Fruit fly (Drosophila melanogaster): ENCODE measurements around the gene CG1271.

CG1271 gene

dm6 chr3L:3052110-3052871 lies at the start of gene CG1271 (continued):
- TF ChIP-seq CG12236 (GFP tag; optimal IDR thresholded peaks at IDR 0.05): peak; percentile 46
- TF ChIP-seq toy (GFP tag; IDR thresholded peaks at IDR 0.05): no peak
- peak; percentile 29 for TF ChIP-seq Nf-YB (GFP tag; optimal IDR thresholded peaks at IDR 0.05)
- 0 out of 3 replicates have a peak, but pooled peaks have one; percentile 30 for TF ChIP-seq vnd (GFP tag; IDR thresholded peaks at IDR 0.05; ENCODE audit: partially characterized antibody)
- TF ChIP-seq Optix (GFP tag; IDR thresholded peaks at IDR 0.05): 0 out of 3 replicates have a peak, but pooled peaks have one; percentile 19
- TF ChIP-seq CG7271 (tag; optimal IDR thresholded peaks at IDR 0.05): no peak
- peak; percentile 67 for TF ChIP-seq Dip3 (GFP tag; optimal IDR thresholded peaks at IDR 0.05)
- TF ChIP-seq nmo (GFP tag; optimal IDR thresholded peaks at IDR 0.05): peak; percentile 74
- peak; percentile 20 for TF ChIP-seq CG1529 (GFP tag; optimal IDR thresholded peaks at IDR 0.05)
- TF ChIP-seq pros (GFP tag; optimal IDR thresholded peaks at IDR 0.05): no peak
- TF ChIP-seq sd (tag; optimal IDR thresholded peaks at IDR 0.05): peak; percentile 19
- TF ChIP-seq gsb-n (tag; optimal IDR thresholded peaks at IDR 0.05): no peak
- TF ChIP-seq YL-1 (GFP tag; optimal IDR thresholded peaks at IDR 0.05): no peak
- TF ChIP-seq vfl (GFP tag; optimal IDR thresholded peaks at IDR 0.05): peak; percentile 39
- peak; percentile 3 for TF ChIP-seq CrebB (tag; optimal IDR thresholded peaks at IDR 0.05)
- TF ChIP-seq ATbp (GFP tag; optimal IDR thresholded peaks at IDR 0.05): no peak
- TF ChIP-seq zen2 (GFP tag; IDR thresholded peaks at IDR 0.05; ENCODE audit: partially characterized antibody): no peak
- TF ChIP-seq wor (GFP tag; IDR thresholded peaks at IDR 0.05): no peak
- TF ChIP-seq Oli (tag; optimal IDR thresholded peaks at IDR 0.05): no peak
- TF ChIP-seq H2.0 (GFP tag; IDR thresholded peaks at IDR 0.05): peak; percentile 31; the same call in 1 of the 2 replicates
- peak; percentile 51 for TF ChIP-seq unc-4 (GFP tag; IDR thresholded peaks at IDR 0.05; ENCODE audit: partially characterized antibody)
- TF ChIP-seq p53 (GFP tag; optimal IDR thresholded peaks at IDR 0.05): no peak
- TF ChIP-seq CG8944 (GFP tag; optimal IDR thresholded peaks at IDR 0.05): peak; percentile 64
- TF ChIP-seq NC2α (GFP tag; optimal IDR thresholded peaks at IDR 0.05): no peak
- TF ChIP-seq lilli (GFP tag; optimal IDR thresholded peaks at IDR 0.05): peak; percentile 74
- no peak for TF ChIP-seq CG4360 (GFP tag; IDR thresholded peaks at IDR 0.05)
- peak; percentile 74 for TF ChIP-seq CG17361 (GFP tag; IDR thresholded peaks at IDR 0.05)
- TF ChIP-seq CG10462 (GFP tag; optimal IDR thresholded peaks at IDR 0.05): no peak
- no peak for TF ChIP-seq croc (GFP tag; conservative IDR thresholded peaks at IDR 0.05)
- TF ChIP-seq CG10274 (GFP tag; optimal IDR thresholded peaks at IDR 0.05): peak; percentile 10
- TF ChIP-seq Sox102F (GFP tag; optimal IDR thresholded peaks at IDR 0.05): no peak
- TF ChIP-seq CG18599 (GFP tag; optimal IDR thresholded peaks at IDR 0.05): peak; percentile 88
- TF ChIP-seq onecut (GFP tag; IDR thresholded peaks at IDR 0.05): 0 out of 2 replicates have a peak, but pooled peaks have one; percentile 21
- no peak for TF ChIP-seq CG7372 (GFP tag; IDR thresholded peaks at IDR 0.05)
- no peak for TF ChIP-seq pfk (GFP tag; optimal IDR thresholded peaks at IDR 0.05)
- no peak for TF ChIP-seq z (GFP tag; IDR thresholded peaks at IDR 0.05)
- TF ChIP-seq dan (GFP tag; IDR thresholded peaks at IDR 0.05): no peak
- TF ChIP-seq fu2 (GFP tag; optimal IDR thresholded peaks at IDR 0.05): peak; percentile 59
- TF ChIP-seq klu (GFP tag; IDR thresholded peaks at IDR 0.05): no peak
- TF ChIP-seq CG7556 (GFP tag; optimal IDR thresholded peaks at IDR 0.05): peak; percentile 41
- peak; percentile 92 for TF ChIP-seq Dp (GFP tag; optimal IDR thresholded peaks at IDR 0.05)
- TF ChIP-seq MTF-1 (GFP tag; optimal IDR thresholded peaks at IDR 0.05; ENCODE audit: borderline replicate concordance): no peak
- TF ChIP-seq hkb (optimal IDR thresholded peaks at IDR 0.05): peak; percentile 84
- peak; percentile 59 for TF ChIP-seq hkb (GFP tag; IDR thresholded peaks at IDR 0.05)
- peak; percentile 59 for TF ChIP-seq pho (GFP tag; optimal IDR thresholded peaks at IDR 0.05)
- TF ChIP-seq mam (GFP tag; optimal IDR thresholded peaks at IDR 0.05): peak; percentile 73
- peak; percentile 55 for TF ChIP-seq sisA (GFP tag; IDR thresholded peaks at IDR 0.05)
- peak in 1 of 2 experiments; percentile 23 for TF ChIP-seq Eip74EF (GFP tag; optimal IDR thresholded peaks at IDR 0.05)
- peak; percentile 37 for TF ChIP-seq disco-r (GFP tag; optimal IDR thresholded peaks at IDR 0.05)
